Fruit fly (Drosophila melanogaster) whole organism, pupa: ENCODE results near the gene GC1.

Experiments used
- CG10348 ChIP-seq: fragments of 200-800 bp; sonication (Bioruptor generic); IDR thresholded peaks from 2 replicates; pipeline ENCODE4 v1.3.6; 2022; ENCODE audit warnings: missing biosample characterization, missing genetic modification characterization
- CG12605 ChIP-seq: fragments of 200-800 bp; sonication (Bioruptor generic); IDR thresholded peaks from 2 replicates; pipeline ENCODE4 v1.3.6; 2022; ENCODE audit warnings: missing biosample characterization, missing genetic modification characterization
- CG13204 ChIP-seq: fragments of 200-800 bp; sonication (Bioruptor generic); optimal IDR thresholded peaks from 2 replicates; lab custom pipeline; 2018; ENCODE audit warnings: missing biosample characterization, mild to moderate bottlenecking, missing genetic modification characterization, moderate library complexity
- CG14655 ChIP-seq: fragments of 200-800 bp; sonication (Bioruptor generic); optimal IDR thresholded peaks from 3 replicates; lab custom pipeline; 2017; ENCODE audit warnings: mild to moderate bottlenecking, missing biosample characterization, missing genetic modification reagents, missing genetic modification characterization
- CG15710 ChIP-seq: fragments of 200-800 bp; sonication (Bioruptor generic); optimal IDR thresholded peaks from 2 replicates; lab custom pipeline; 2018; ENCODE audit warnings: missing biosample characterization, mild to moderate bottlenecking, missing genetic modification characterization, moderate library complexity
- CG17806 ChIP-seq: fragments of 200-800 bp; sonication (Bioruptor generic); optimal IDR thresholded peaks from 2 replicates; lab custom pipeline; 2018; ENCODE audit warnings: missing biosample characterization, mild to moderate bottlenecking, missing genetic modification characterization, moderate library complexity
- CG32121 ChIP-seq: fragments of 200-800 bp; sonication (Bioruptor generic); IDR thresholded peaks from 2 replicates; pipeline ENCODE4 v1.3.6; 2022; ENCODE audit warnings: missing biosample characterization, missing genetic modification characterization
- CG34367 ChIP-seq: fragments of 200-800 bp; sonication (Bioruptor generic); optimal IDR thresholded peaks from 2 replicates; lab custom pipeline; 2018; ENCODE audit warnings: missing biosample characterization, mild to moderate bottlenecking, missing genetic modification characterization
- CG4496 ChIP-seq: fragments of 200-800 bp; sonication (Bioruptor generic); IDR thresholded peaks from 3 replicates; pipeline ENCODE4 v1.3.6; 2022; ENCODE audit warnings: missing biosample characterization, missing genetic modification characterization
- CG8159 ChIP-seq: fragments of 200-800 bp; sonication (Bioruptor generic); optimal IDR thresholded peaks from 3 replicates; lab custom pipeline; 2018; ENCODE audit warnings: missing biosample characterization, mild to moderate bottlenecking, missing genetic modification characterization, moderate library complexity
- CG8301 ChIP-seq: fragments of 200-800 bp; sonication (Bioruptor generic); optimal IDR thresholded peaks from 2 replicates; lab custom pipeline; 2018; ENCODE audit warnings: missing biosample characterization, mild to moderate bottlenecking, missing genetic modification characterization
- CG9948 ChIP-seq: fragments of 200-800 bp; sonication (Bioruptor generic); optimal IDR thresholded peaks from 2 replicates; lab custom pipeline; 2018; ENCODE audit warnings: missing biosample characterization, mild to moderate bottlenecking, missing genetic modification characterization, moderate library complexity
- D1 ChIP-seq: fragments of 200-800 bp; sonication (Bioruptor generic); optimal IDR thresholded peaks from 2 replicates; lab custom pipeline; 2018; ENCODE audit warnings: missing biosample characterization, mild to moderate bottlenecking, missing genetic modification characterization, moderate library complexity
- EcR ChIP-seq: fragments of 200-800 bp; sonication (Bioruptor generic); optimal IDR thresholded peaks from 3 replicates; lab custom pipeline; 2019; ENCODE audit warnings: missing biosample characterization, missing genetic modification characterization, mild to moderate bottlenecking, moderate library complexity, missing genetic modification reagents
- Ets98B ChIP-seq: fragments of 200-800 bp; sonication (Bioruptor generic); IDR thresholded peaks from 2 replicates; pipeline ENCODE4 v1.3.6; 2022; ENCODE audit warnings: missing biosample characterization, missing genetic modification characterization
- Pif1A ChIP-seq: fragments of 200-800 bp; sonication (Bioruptor generic); optimal IDR thresholded peaks from 3 replicates; lab custom pipeline; 2016; ENCODE audit warnings: missing biosample characterization, missing genetic modification characterization
- Pif1B ChIP-seq: fragments of 200-800 bp; sonication (Bioruptor generic); optimal IDR thresholded peaks from 3 replicates; lab custom pipeline; 2016; ENCODE audit warnings: missing biosample characterization, missing genetic modification characterization
- Snoo ChIP-seq: fragments of 200-800 bp; sonication (Bioruptor generic); optimal IDR thresholded peaks from 3 replicates; lab custom pipeline; 2017; ENCODE audit warnings: missing biosample characterization, mild to moderate bottlenecking, missing genetic modification characterization, inconsistent platforms
- fd96Ca ChIP-seq: fragments of 200-800 bp; sonication (Bioruptor generic); IDR thresholded peaks from 3 replicates; pipeline ENCODE4 v1.3.6; 2022; ENCODE audit warnings: missing biosample characterization, missing genetic modification characterization
- gl ChIP-seq: fragments of 200-800 bp; sonication (Bioruptor generic); optimal IDR thresholded peaks from 2 replicates; lab custom pipeline; 2018; ENCODE audit warnings: missing biosample characterization, mild to moderate bottlenecking, missing genetic modification characterization
- rn ChIP-seq: fragments of 200-800 bp; sonication (Bioruptor generic); IDR thresholded peaks from 2 replicates; pipeline ENCODE4 v1.3.6; 2022; ENCODE audit warnings: missing biosample characterization, missing genetic modification characterization

The GC1 gene

dm6 chr3R:11978278-11978677 is 10.8 kb downstream of the GC1 start:
- TF ChIP-seq CG32121 (GFP tag; lab: Robert Waterston, UW) (no peak), CG10348 (GFP tag; lab: Robert Waterston, UW) (no peak), D1 (tag; lab: Kevin White, UChicago) (no peak), CG12605 (GFP tag; lab: Robert Waterston, UW) (no peak), CG8301 (no peak), fd96Ca (GFP tag; lab: Robert Waterston, UW) (no peak), Pif1B (GFP tag; lab: Kevin White, UChicago) (no peak), CG13204 (GFP tag; lab: Kevin White, UChicago) (no peak), gl (tag; lab: Kevin White, UChicago) (no peak), CG34367 (tag; lab: Kevin White, UChicago) (no peak)

dm6 chr3R:11979879-11980571 is 12.5 kb downstream of the GC1 start, which contains the start of gene CG18547:
Gene CG18547 (minus strand): TSS chr3R:11980390.
- peak; percentile 22 for TF ChIP-seq Pif1A (GFP tag; lab: Kevin White, UChicago)
- no peak for TF ChIP-seq fd96Ca (GFP tag; lab: Robert Waterston, UW)
- peak; percentile 42 for TF ChIP-seq CG34367 (tag; lab: Kevin White, UChicago)
- peak; percentile 59 for TF ChIP-seq CG17806 (tag; lab: Kevin White, UChicago)
- TF ChIP-seq CG12605 (GFP tag; lab: Robert Waterston, UW) = no peak
- TF ChIP-seq Pif1B (GFP tag; lab: Kevin White, UChicago) = peak; percentile 44
- TF ChIP-seq CG4496 (GFP tag; lab: Robert Waterston, UW) = peak; percentile 68; the same call in 2 of the 3 replicates
- TF ChIP-seq Snoo = peak; percentile 31
- peak; percentile 52 for TF ChIP-seq CG14655
- TF ChIP-seq CG8159 (tag; lab: Kevin White, UChicago) = peak; percentile 62
- peak; percentile 57 for TF ChIP-seq CG8301
- peak; percentile 15 for TF ChIP-seq EcR (GFP tag; lab: Kevin White, UChicago)
- TF ChIP-seq CG32121 (GFP tag; lab: Robert Waterston, UW) = no peak
- TF ChIP-seq CG15710 (tag; lab: Kevin White, UChicago) = peak; percentile 46
- TF ChIP-seq CG9948 (tag; lab: Kevin White, UChicago) = peak; percentile 51
- no peak for TF ChIP-seq rn (GFP tag; lab: Robert Waterston, UW)
- TF ChIP-seq CG10348 (GFP tag; lab: Robert Waterston, UW) = no peak
- TF ChIP-seq CG13204 (GFP tag; lab: Kevin White, UChicago) = no peak
- TF ChIP-seq gl (tag; lab: Kevin White, UChicago) = no peak
- TF ChIP-seq Ets98B (GFP tag; lab: Robert Waterston, UW) = 0 out of 2 replicates have a peak, but pooled peaks have one; percentile 31
- TF ChIP-seq D1 (tag; lab: Kevin White, UChicago) = no peak

DNA sequence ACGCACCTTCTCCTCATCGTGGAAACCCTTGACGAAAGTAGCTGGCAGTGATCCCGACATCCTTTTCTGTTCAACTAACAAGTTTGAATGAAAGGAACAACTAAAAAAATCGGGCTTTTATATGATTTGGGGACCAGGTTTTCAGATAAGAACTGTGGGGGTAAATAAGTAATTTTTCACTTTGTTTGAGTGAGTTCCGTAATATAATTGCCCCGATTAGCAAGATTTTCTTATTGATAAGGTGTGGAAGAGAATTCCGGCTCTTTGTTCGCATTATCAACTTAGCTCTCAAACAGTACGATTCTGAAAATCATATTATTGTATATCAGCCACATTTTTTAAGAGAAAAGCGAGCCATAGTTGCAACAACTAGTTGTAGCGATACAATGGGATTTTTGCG is 14.5 kb downstream of the GC1 start, which contains the start of gene CG12224:
Gene CG12224 (minus strand): TSS at position 101 of the 400 bp plus-strand sequence.
- no peak for TF ChIP-seq fd96Ca (GFP tag; lab: Robert Waterston, UW)
- no peak for TF ChIP-seq CG14655
- no peak for TF ChIP-seq CG8301
- TF ChIP-seq Snoo = no peak
- TF ChIP-seq Ets98B (GFP tag; lab: Robert Waterston, UW) = no peak
- TF ChIP-seq CG13204 (GFP tag; lab: Kevin White, UChicago) = no peak
- TF ChIP-seq CG12605 (GFP tag; lab: Robert Waterston, UW) = no peak
- no peak for TF ChIP-seq CG32121 (GFP tag; lab: Robert Waterston, UW)
- no peak for TF ChIP-seq CG8159 (tag; lab: Kevin White, UChicago)
- TF ChIP-seq Pif1B (GFP tag; lab: Kevin White, UChicago) = no peak

dm6 chr3R:11982547-11982946 is 15.0 kb downstream of the GC1 start:
- TF ChIP-seq fd96Ca (GFP tag; lab: Robert Waterston, UW) (no peak), D1 (tag; lab: Kevin White, UChicago) (peak; percentile 11)
- TF ChIP-seq, all 21 proteins: peak for 1

- TF ChIP-seq EcR (GFP tag; lab: Kevin White, UChicago) (no peak), Snoo (no peak), CG17806 (tag; lab: Kevin White, UChicago) (no peak), Pif1B (GFP tag; lab: Kevin White, UChicago) (no peak), CG32121 (GFP tag; lab: Robert Waterston, UW) (no peak), CG8159 (tag; lab: Kevin White, UChicago) (no peak), CG14655 (no peak), D1 (tag; lab: Kevin White, UChicago) (no peak), CG10348 (GFP tag; lab: Robert Waterston, UW) (no peak), CG4496 (GFP tag; lab: Robert Waterston, UW) (no peak), rn (GFP tag; lab: Robert Waterston, UW) (no peak), gl (tag; lab: Kevin White, UChicago) (no peak), Ets98B (GFP tag; lab: Robert Waterston, UW) (no peak), CG8301 (no peak), CG9948 (tag; lab: Kevin White, UChicago) (no peak), CG15710 (tag; lab: Kevin White, UChicago) (no peak), Pif1A (GFP tag; lab: Kevin White, UChicago) (no peak), CG34367 (tag; lab: Kevin White, UChicago) (no peak), CG12605 (GFP tag; lab: Robert Waterston, UW) (no peak), fd96Ca (GFP tag; lab: Robert Waterston, UW) (no peak)
- TF ChIP-seq, all 21 proteins: peak for 0
Observed at dm6 chr3R:11984441-11984840, 16.9 kb downstream of the GC1 start, which contains the start of gene CG3397. Gene CG3397 (minus strand): TSS chr3R:11984541.
